Worm (Caenorhabditis elegans): Measurements from ENCODE around the gene srz-79.

Gene srz-79

DNA sequence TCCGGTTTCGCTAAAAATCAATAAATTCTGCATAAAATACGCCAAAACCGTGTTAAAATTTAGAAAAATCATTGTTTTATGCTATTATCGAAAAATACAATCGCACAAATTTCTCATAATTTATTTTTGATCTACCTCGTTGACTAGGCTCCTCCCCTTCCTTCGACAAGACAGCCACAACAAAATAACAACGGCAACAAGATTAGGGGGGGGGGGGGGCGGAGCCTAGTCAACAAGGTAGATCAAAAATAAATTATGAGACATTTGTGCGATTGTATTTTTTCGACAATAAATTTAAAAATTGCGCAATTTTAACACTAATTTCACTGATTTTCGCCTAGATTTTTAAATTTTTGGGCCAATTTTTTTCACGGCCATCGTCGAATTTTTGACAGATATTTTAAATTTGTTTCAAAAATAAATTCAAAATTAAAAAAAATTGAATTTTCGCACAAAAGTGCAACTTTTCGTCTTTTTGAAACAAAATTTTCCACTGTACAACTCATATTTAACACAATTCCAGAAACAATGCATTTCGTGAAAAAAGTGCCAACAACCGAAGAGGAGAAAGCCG is 33.5 kb downstream of the srz-79 start, which contains the start of gene M57.2:
Gene M57.2, plus strand, starts transcription at position 524 of the 574 bp plus-strand sequence.
- no peak for TF ChIP-seq hlh-30 (tag; optimal IDR thresholded peaks at IDR 0.05; ENCODE audit: insufficient read depth)
- no peak for TF ChIP-seq zip-11 (GFP tag; IDR thresholded peaks at IDR 0.05)
- TF ChIP-seq nhr-6 (tag; optimal IDR thresholded peaks at IDR 0.05): no peak
- TF ChIP-seq unc-62 (GFP tag; optimal IDR thresholded peaks at IDR 0.05 in 1 of 2): no peak
- no peak for TF ChIP-seq unc-62 (tag; optimal IDR thresholded peaks at IDR 0.05)
- no peak for TF ChIP-seq Y105C5A.15 (GFP tag; IDR thresholded peaks at IDR 0.05)
- TF ChIP-seq ama-1 (optimal IDR thresholded peaks at IDR 0.05): no peak
- no peak for TF ChIP-seq lin-39 (tag; optimal IDR thresholded peaks at IDR 0.05)

ce11 chrIV:3527878-3528277 is 34.5 kb downstream of the srz-79 start:
- no peak for TF ChIP-seq nhr-237 (tag; optimal IDR thresholded peaks at IDR 0.05)
- TF ChIP-seq zfp-2 (tag; optimal IDR thresholded peaks at IDR 0.05): no peak
- TF ChIP-seq ceh-28 (tag; optimal IDR thresholded peaks at IDR 0.05): peak; percentile 67
- no peak for TF ChIP-seq unc-130 (GFP tag; optimal IDR thresholded peaks at IDR 0.05)
- TF ChIP-seq unc-62 (GFP tag; optimal IDR thresholded peaks at IDR 0.05 in 1 of 2): peak in 1 of 2 experiments; percentile 40
- TF ChIP-seq unc-62 (tag; optimal IDR thresholded peaks at IDR 0.05): no peak

- TF ChIP-seq ceh-28 (tag; optimal IDR thresholded peaks at IDR 0.05) (peak; percentile 92), aly-2 (tag; optimal IDR thresholded peaks at IDR 0.05) (no peak), nhr-111 (GFP tag; optimal IDR thresholded peaks at IDR 0.05) (no peak)
These were observed 38.1 kb downstream of the srz-79 start for ce11 chrIV:3531535-3531934.

DNA sequence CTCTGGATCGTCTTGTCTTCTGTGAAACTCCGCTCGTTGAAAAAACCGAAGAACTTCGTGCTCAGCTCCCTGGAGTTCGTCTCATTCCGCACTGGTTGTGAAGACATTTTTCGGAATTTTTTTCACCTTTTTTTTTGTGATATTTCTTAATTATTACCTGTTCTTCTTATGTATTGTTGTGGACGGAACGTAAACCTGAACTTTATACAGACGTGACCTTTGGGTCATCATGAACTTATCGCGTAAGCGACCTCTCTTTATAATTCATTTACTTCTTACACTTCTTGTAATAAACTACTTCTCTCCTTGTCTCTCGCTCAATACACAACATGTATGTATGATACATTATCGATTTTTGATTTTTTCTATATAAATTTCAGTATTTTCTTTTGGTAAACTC is 38.8 kb downstream of the srz-79 start, which contains the start of gene M57.1:
Gene M57.1, plus strand, starts transcription at position 301 of the 400 bp plus-strand sequence.
- no peak for TF ChIP-seq snpc-1.2 (GFP tag; IDR thresholded peaks at IDR 0.05)
- no peak for TF ChIP-seq gei-8 (GFP tag; optimal IDR thresholded peaks at IDR 0.05)
- TF ChIP-seq ceh-82 (tag; optimal IDR thresholded peaks at IDR 0.05): no peak
- no peak for TF ChIP-seq F44E2.7 (GFP tag; IDR thresholded peaks at IDR 0.05)
- TF ChIP-seq dmd-8 (GFP tag; IDR thresholded peaks at IDR 0.05): no peak
- TF ChIP-seq dmd-9 (GFP tag; IDR thresholded peaks at IDR 0.05): no peak
- TF ChIP-seq Y75B8A.6 (GFP tag; IDR thresholded peaks at IDR 0.05): no peak
- TF ChIP-seq nhr-102 (tag; optimal IDR thresholded peaks at IDR 0.05): no peak
- no peak for TF ChIP-seq egl-27 (tag; optimal IDR thresholded peaks at IDR 0.05)
- TF ChIP-seq dmd-6 (GFP tag; IDR thresholded peaks at IDR 0.05): no peak
- no peak for TF ChIP-seq egl-43 (GFP tag; IDR thresholded peaks at IDR 0.05)
- TF ChIP-seq arid-1 (GFP tag; conservative IDR thresholded peaks at IDR 0.05): no peak
- no peak for TF ChIP-seq daf-8 (GFP tag; IDR thresholded peaks at IDR 0.05)
- TF ChIP-seq Y48G9A.11 (GFP tag; IDR thresholded peaks at IDR 0.05): no peak
- TF ChIP-seq ctbp-1 (GFP tag; IDR thresholded peaks at IDR 0.05): no peak

ce11 chrIV:3532989-3533388 is 39.6 kb downstream of the srz-79 start:
- TF ChIP-seq daf-16 (GFP tag; optimal IDR thresholded peaks at IDR 0.05) (no peak), daf-16 (tag; optimal IDR thresholded peaks at IDR 0.05) (no peak), ZK546.5 (tag; optimal IDR thresholded peaks at IDR 0.05) (no peak), nhr-41 (GFP tag; IDR thresholded peaks at IDR 0.05) (no peak), aly-2 (tag; optimal IDR thresholded peaks at IDR 0.05) (no peak), nhr-25 (tag; optimal IDR thresholded peaks at IDR 0.05; ENCODE audit: borderline replicate concordance, insufficient read depth) (no peak), lsy-2 (tag; optimal IDR thresholded peaks at IDR 0.05) (peak in 1 of 2 experiments; percentile 37), dmd-9 (GFP tag; IDR thresholded peaks at IDR 0.05) (no peak), ceh-44 (GFP tag; IDR thresholded peaks at IDR 0.05) (no peak), ceh-28 (tag; optimal IDR thresholded peaks at IDR 0.05) (no peak), lin-15B (tag; optimal IDR thresholded peaks at IDR 0.05) (no peak), hmg-1.1 (GFP tag; IDR thresholded peaks at IDR 0.05) (no peak), aha-1 (tag) (peak; percentile 72), R02D3.7 (tag; optimal IDR thresholded peaks at IDR 0.05) (no peak), dmd-6 (GFP tag; IDR thresholded peaks at IDR 0.05) (no peak), ces-1 (GFP tag; optimal IDR thresholded peaks at IDR 0.05) (no peak), gei-8 (GFP tag; optimal IDR thresholded peaks at IDR 0.05) (no peak), mes-2 (tag; optimal IDR thresholded peaks at IDR 0.05; ENCODE audit: poor library complexity, severe bottlenecking) (peak; percentile 18), dpl-1 (GFP tag; optimal IDR thresholded peaks at IDR 0.05) (peak; percentile 34), attf-4 (tag; optimal IDR thresholded peaks at IDR 0.05) (no peak), unc-130 (GFP tag; optimal IDR thresholded peaks at IDR 0.05) (no peak), zfp-2 (tag; optimal IDR thresholded peaks at IDR 0.05) (no peak), pqm-1 (tag; optimal IDR thresholded peaks at IDR 0.05) (no peak)

Measured in whole organism, L4 larva.